Fruit fly (Drosophila melanogaster): ENCODE measurements around the gene sty.
A peak's percentile ranks its signal among the peaks of the same experiment; 100 is the strongest.

Gene sty

dm6 chr3L:3353297-3353696 lies 71.4 kb downstream of the sty start (continued):
- TF ChIP-seq vvl (GFP tag; IDR thresholded peaks at IDR 0.05): peak; percentile 59; the same call in 1 of the 2 replicates
- no peak for TF ChIP-seq sens-2 (GFP tag; IDR thresholded peaks at IDR 0.05)
- peak in 1 of 2 experiments; percentile 90 for TF ChIP-seq Hr78 (GFP tag; optimal IDR thresholded peaks at IDR 0.05)

- TF ChIP-seq ftz-f1 (GFP tag; optimal IDR thresholded peaks at IDR 0.05) (no peak), ac (GFP tag; optimal IDR thresholded peaks at IDR 0.05) (no peak), CG31224 (GFP tag; IDR thresholded peaks at IDR 0.05) (no peak), cad (GFP tag; optimal IDR thresholded peaks at IDR 0.05) (no peak), CG9817 (tag; optimal IDR thresholded peaks at IDR 0.05) (no peak), Hmr (GFP tag; optimal IDR thresholded peaks at IDR 0.05) (no peak), HmgZ (tag; optimal IDR thresholded peaks at IDR 0.05) (no peak), sens-2 (GFP tag; IDR thresholded peaks at IDR 0.05) (no peak), CG4707 (GFP tag; optimal IDR thresholded peaks at IDR 0.05) (peak; percentile 53), CG33557 (GFP tag; optimal IDR thresholded peaks at IDR 0.05) (peak; percentile 23), CG9727 (GFP tag; optimal IDR thresholded peaks at IDR 0.05) (no peak), Gsc (GFP tag; IDR thresholded peaks at IDR 0.05) (no peak), ap (GFP tag; IDR thresholded peaks at IDR 0.05) (no peak), CG42726 (GFP tag; IDR thresholded peaks at IDR 0.05; ENCODE audit: partially characterized antibody) (no peak), CG15601 (tag; optimal IDR thresholded peaks at IDR 0.05) (no peak), Blimp-1 (GFP tag; optimal IDR thresholded peaks at IDR 0.05) (peak; percentile 94), zf30C (GFP tag; optimal IDR thresholded peaks at IDR 0.05) (no peak), stc (GFP tag; IDR thresholded peaks at IDR 0.05) (no peak), CG14441 (GFP tag; IDR thresholded peaks at IDR 0.05) (no peak), pnt (GFP tag; optimal IDR thresholded peaks at IDR 0.05) (no peak), CG8478 (optimal IDR thresholded peaks at IDR 0.05) (no peak), CG13123 (GFP tag; optimal IDR thresholded peaks at IDR 0.05) (no peak), klu (GFP tag; IDR thresholded peaks at IDR 0.05) (no peak), ase (GFP tag; IDR thresholded peaks at IDR 0.05) (no peak)
Measured at dm6 chr3L:3352516-3352915, 72.2 kb downstream of the sty start.

dm6 chr3L:3351814-3352359 lies 72.8 kb downstream of the sty start:
- TF ChIP-seq vvl (GFP tag; IDR thresholded peaks at IDR 0.05): 0 out of 2 replicates have a peak, but pooled peaks have one; percentile 24
- peak; percentile 72 for TF ChIP-seq kni (GFP tag; optimal IDR thresholded peaks at IDR 0.05)
- TF ChIP-seq Sry-β (GFP tag; optimal IDR thresholded peaks at IDR 0.05): no peak
- no peak for TF ChIP-seq bsh (GFP tag; optimal IDR thresholded peaks at IDR 0.05)
- TF ChIP-seq gro (GFP tag; optimal IDR thresholded peaks at IDR 0.05): no peak
- TF ChIP-seq Stat92E (GFP tag; optimal IDR thresholded peaks at IDR 0.05): no peak
- TF ChIP-seq Med (GFP tag): peak; percentile 66
- TF ChIP-seq pros (GFP tag; optimal IDR thresholded peaks at IDR 0.05): peak; percentile 9
- no peak for TF ChIP-seq CG14050 (GFP tag; IDR thresholded peaks at IDR 0.05)
- TF ChIP-seq bbx (GFP tag; IDR thresholded peaks at IDR 0.05; ENCODE audit: partially characterized antibody): 0 out of 2 replicates have a peak, but pooled peaks have one; percentile 47
- no peak for TF ChIP-seq CG4424 (GFP tag; optimal IDR thresholded peaks at IDR 0.05)
- TF ChIP-seq Blimp-1 (GFP tag; optimal IDR thresholded peaks at IDR 0.05): peak; percentile 83
- TF ChIP-seq CG3407 (GFP tag; optimal IDR thresholded peaks at IDR 0.05): no peak
- peak; percentile 67 for TF ChIP-seq grn (GFP tag; optimal IDR thresholded peaks at IDR 0.05)
- no peak for TF ChIP-seq Atf3 (GFP tag; optimal IDR thresholded peaks at IDR 0.05)
- peak; percentile 50 for TF ChIP-seq oc (tag; optimal IDR thresholded peaks at IDR 0.05)
- TF ChIP-seq salm (tag; optimal IDR thresholded peaks at IDR 0.05): peak; percentile 8
- TF ChIP-seq Opbp (GFP tag; IDR thresholded peaks at IDR 0.05; ENCODE audit: partially characterized antibody): no peak
- TF ChIP-seq CoRest (tag; optimal IDR thresholded peaks at IDR 0.05): no peak
- TF ChIP-seq cwo (GFP tag; optimal IDR thresholded peaks at IDR 0.05): no peak
- TF ChIP-seq Abd-B (GFP tag; optimal IDR thresholded peaks at IDR 0.05): no peak
- no peak for TF ChIP-seq CG12104 (GFP tag; optimal IDR thresholded peaks at IDR 0.05)
- no peak for TF ChIP-seq twi (tag; optimal IDR thresholded peaks at IDR 0.05)
- TF ChIP-seq abd-A (tag; optimal IDR thresholded peaks at IDR 0.05): peak; percentile 48
